Worm (Caenorhabditis elegans) whole organism, mixed stage, embryonic: ENCODE measurements around the gene math-34.
"Not testable (repeated sequence)": the region's sequence is repeated elsewhere in the genome, so short reads cannot be mapped to it uniquely, and the experiment has no call there.

Source experiments
- M03D4.4 ChIP-seq: sonication (generic microtip); optimal IDR thresholded peaks from 2 replicates; lab custom pipeline; 2017; ENCODE audit warnings: mild to moderate bottlenecking, missing genetic modification characterization, missing compliant biosample characterization
- bed-3 ChIP-seq: fragments of 200-800 bp; sonication (Bioruptor generic); optimal IDR thresholded peaks from 3 replicates; lab custom pipeline; 2018; ENCODE audit warnings: mild to moderate bottlenecking, missing genetic modification characterization, moderate library complexity, missing compliant biosample characterization
- blmp-1 ChIP-seq: fragments of 150-350 bp; optimal IDR thresholded peaks from 2 replicates; lab custom pipeline; 2014; ENCODE audit warnings: missing biosample characterization, missing genetic modification characterization
- ceh-83 ChIP-seq: fragments of 200-800 bp; sonication (Bioruptor generic); optimal IDR thresholded peaks from 2 replicates; lab custom pipeline; 2018; ENCODE audit warnings: mild to moderate bottlenecking, missing genetic modification characterization, missing compliant biosample characterization
- cnd-1 ChIP-seq: fragments of 200-800 bp; sonication (Bioruptor generic); optimal IDR thresholded peaks from 2 replicates; lab custom pipeline; 2018; ENCODE audit warnings: mild to moderate bottlenecking, missing genetic modification characterization, missing compliant biosample characterization
- drap-1 ChIP-seq: fragments of 200-800 bp; sonication (Bioruptor generic); optimal IDR thresholded peaks from 3 replicates; lab custom pipeline; 2018; ENCODE audit warnings: mild to moderate bottlenecking, missing genetic modification characterization, missing compliant biosample characterization
- elt-1 ChIP-seq: sonication (generic microtip); optimal IDR thresholded peaks from 2 replicates; lab custom pipeline; 2017; ENCODE audit warnings: missing genetic modification characterization, mild to moderate bottlenecking, missing compliant biosample characterization, antibody characterized with exemption, moderate library complexity, borderline replicate concordance; ENCODE audit not compliant: insufficient read depth
- elt-3 ChIP-seq: fragments of 150-350 bp; optimal IDR thresholded peaks from 2 replicates; lab custom pipeline; 2014; ENCODE audit warnings: missing biosample characterization, missing genetic modification characterization
- flh-1 ChIP-seq: fragments of 200-800 bp; sonication (Bioruptor generic); optimal IDR thresholded peaks from 2 replicates; lab custom pipeline; 2018; ENCODE audit warnings: mild to moderate bottlenecking, missing genetic modification characterization, moderate library complexity, missing compliant biosample characterization
- ham-2 ChIP-seq: fragments of 200-800 bp; sonication (Bioruptor generic); optimal IDR thresholded peaks from 2 replicates; lab custom pipeline; 2018; ENCODE audit warnings: mild to moderate bottlenecking, missing genetic modification characterization, missing compliant biosample characterization
- hlh-1 ChIP-seq: fragments of 150-350 bp; optimal IDR thresholded peaks from 2 replicates; lab custom pipeline; 2014; ENCODE audit warnings: missing biosample characterization, missing genetic modification reagents, missing genetic modification characterization
- lin-13 ChIP-seq: fragments of 150-350 bp; optimal IDR thresholded peaks from 2 replicates; lab custom pipeline; 2014; ENCODE audit warnings: missing biosample characterization, missing genetic modification characterization
- lin-32 ChIP-seq: fragments of 200-800 bp; sonication (Bioruptor generic); optimal IDR thresholded peaks from 2 replicates; lab custom pipeline; 2018; ENCODE audit warnings: mild to moderate bottlenecking, missing genetic modification characterization, missing compliant biosample characterization
- lsy-2 ChIP-seq: fragments of 150-350 bp; optimal IDR thresholded peaks from 2 replicates; lab custom pipeline; 2014; ENCODE audit warnings: missing biosample characterization, missing genetic modification characterization
- mab-5 ChIP-seq: fragments of 150-350 bp; optimal IDR thresholded peaks from 2 replicates; lab custom pipeline; 2014; ENCODE audit warnings: missing biosample characterization, missing genetic modification characterization
- mls-2 ChIP-seq: sonication (generic microtip); optimal IDR thresholded peaks from 2 replicates; lab custom pipeline; 2016; ENCODE audit warnings: mild to moderate bottlenecking, missing genetic modification characterization, moderate library complexity, missing compliant biosample characterization
- nhr-2 ChIP-seq: fragments of 150-350 bp; optimal IDR thresholded peaks from 2 replicates; lab custom pipeline; 2014; ENCODE audit warnings: missing biosample characterization, missing genetic modification characterization
- nhr-237 ChIP-seq: fragments of 150-350 bp; optimal IDR thresholded peaks from 2 replicates; lab custom pipeline; 2014; ENCODE audit warnings: missing biosample characterization, missing genetic modification characterization
- nhr-28 ChIP-seq: fragments of 150-350 bp; optimal IDR thresholded peaks from 2 replicates; lab custom pipeline; 2014; ENCODE audit warnings: missing biosample characterization, missing genetic modification characterization
- nhr-76 ChIP-seq: sonication (generic microtip); optimal IDR thresholded peaks from 2 replicates; lab custom pipeline; 2017; ENCODE audit warnings: missing biosample characterization, missing genetic modification characterization
- pha-4 ChIP-seq: fragments of 150-350 bp; optimal IDR thresholded peaks from 2 replicates; lab custom pipeline; 2018; ENCODE audit warnings: missing biosample characterization, missing genetic modification reagents, missing genetic modification characterization
- sem-2 ChIP-seq: fragments of 200-800 bp; sonication (Bioruptor generic); optimal IDR thresholded peaks from 2 replicates; lab custom pipeline; 2018; ENCODE audit warnings: mild to moderate bottlenecking, missing genetic modification characterization, missing compliant biosample characterization
- snpc-4 ChIP-seq: fragments of 150-350 bp; optimal IDR thresholded peaks from 2 replicates; lab custom pipeline; 2014; ENCODE audit warnings: missing biosample characterization, missing genetic modification characterization
- tbx-8 ChIP-seq: fragments of 200-800 bp; sonication (Bioruptor generic); optimal IDR thresholded peaks from 2 replicates; lab custom pipeline; 2018; ENCODE audit warnings: mild to moderate bottlenecking, missing genetic modification characterization, moderate library complexity, missing compliant biosample characterization
- unc-39 ChIP-seq: fragments of 150-350 bp; optimal IDR thresholded peaks from 2 replicates; lab custom pipeline; 2014; ENCODE audit warnings: missing biosample characterization, missing genetic modification characterization
- unc-62 ChIP-seq: fragments of 150-350 bp; optimal IDR thresholded peaks from 2 replicates; lab custom pipeline; 2014; ENCODE audit warnings: missing biosample characterization, missing genetic modification reagents, missing genetic modification characterization
- zip-8 ChIP-seq: fragments of 150-350 bp; optimal IDR thresholded peaks from 2 replicates; lab custom pipeline; 2014; ENCODE audit warnings: missing biosample characterization, missing genetic modification characterization
- ztf-11 ChIP-seq: fragments of 150-350 bp; optimal IDR thresholded peaks from 2 replicates; lab custom pipeline; 2014; ENCODE audit warnings: missing biosample characterization, missing genetic modification characterization

The math-34 gene

DNA sequence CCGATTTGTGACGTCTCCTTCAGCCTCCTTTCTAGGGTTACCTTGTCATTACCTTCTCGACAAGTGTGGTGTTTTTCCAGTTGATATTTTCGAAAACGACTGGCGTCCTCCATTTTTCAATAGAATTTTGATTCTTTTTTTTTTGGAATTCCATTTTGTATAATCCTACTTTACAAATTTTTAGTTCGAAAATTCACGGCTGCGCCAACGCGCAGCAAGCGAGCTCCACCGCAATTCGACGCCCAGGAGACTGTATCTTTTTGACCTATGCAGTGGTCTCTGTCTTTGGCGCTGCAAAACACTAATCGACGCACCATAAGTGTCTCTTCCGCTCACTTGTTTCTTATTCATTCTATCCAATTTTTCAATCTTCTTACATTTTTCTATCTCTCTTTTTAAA, 37.5 kb upstream of the math-34 start, which contains the start of gene fbxc-42:
Gene fbxc-42, plus strand, starts transcription at position 301 of the 400 bp plus-strand sequence.
- TF ChIP-seq drap-1, result no peak
- no peak for TF ChIP-seq unc-39 (tag; lab: Kevin White, UChicago)
- TF ChIP-seq flh-1 (GFP tag; lab: Kevin White, UChicago), result no peak
- no peak for TF ChIP-seq M03D4.4 (tag; lab: Kevin White, UChicago)
- TF ChIP-seq tbx-8 (GFP tag; lab: Kevin White, UChicago), result no peak
- TF ChIP-seq pha-4 (tag; lab: Kevin White, UChicago), result no peak
- TF ChIP-seq bed-3 (GFP tag; lab: Kevin White, UChicago), result no peak

DNA sequence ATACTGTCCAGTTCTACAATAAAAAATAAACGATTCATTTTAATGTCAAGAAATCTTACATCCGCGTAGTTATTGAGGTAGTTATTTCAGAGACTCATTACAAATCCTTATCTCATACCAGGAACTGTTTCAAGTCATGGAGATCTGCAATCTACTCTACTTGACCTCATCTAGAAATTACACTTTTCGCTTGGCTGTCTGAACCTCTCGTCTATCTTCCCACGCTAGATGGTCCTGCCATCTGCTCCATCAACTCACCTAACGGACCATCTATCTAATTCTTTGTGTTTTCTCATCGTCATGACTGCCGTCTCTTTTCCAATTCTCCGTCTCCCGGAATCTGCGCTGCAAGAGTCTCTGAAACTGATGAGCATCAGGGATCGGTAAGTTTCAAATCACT, 34.5 kb upstream of the math-34 start, which contains the start of gene F45D11.7:
Gene F45D11.7, plus strand, starts transcription at position 301 of the 400 bp plus-strand sequence.
- not testable (repeated sequence) for TF ChIP-seq drap-1; pha-4 (tag; lab: Kevin White, UChicago); lsy-2 (tag; lab: Kevin White, UChicago)

DNA sequence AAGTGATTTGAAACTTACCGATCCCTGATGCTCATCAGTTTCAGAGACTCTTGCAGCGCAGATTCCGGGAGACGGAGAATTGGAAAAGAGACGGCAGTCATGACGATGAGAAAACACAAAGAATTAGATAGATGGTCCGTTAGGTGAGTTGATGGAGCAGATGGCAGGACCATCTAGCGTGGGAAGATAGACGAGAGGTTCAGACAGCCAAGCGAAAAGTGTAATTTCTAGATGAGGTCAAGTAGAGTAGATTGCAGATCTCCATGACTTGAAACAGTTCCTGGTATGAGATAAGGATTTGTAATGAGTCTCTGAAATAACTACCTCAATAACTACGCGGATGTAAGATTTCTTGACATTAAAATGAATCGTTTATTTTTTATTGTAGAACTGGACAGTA, 32.7 kb upstream of the math-34 start, which contains the start of gene F45D11.11:
Gene F45D11.11, minus strand, starts transcription at position 101 of the 400 bp plus-strand sequence.
- not testable (repeated sequence) for TF ChIP-seq zip-8 (tag; lab: Kevin White, UChicago); elt-1; lin-13 (tag; lab: Kevin White, UChicago)

DNA sequence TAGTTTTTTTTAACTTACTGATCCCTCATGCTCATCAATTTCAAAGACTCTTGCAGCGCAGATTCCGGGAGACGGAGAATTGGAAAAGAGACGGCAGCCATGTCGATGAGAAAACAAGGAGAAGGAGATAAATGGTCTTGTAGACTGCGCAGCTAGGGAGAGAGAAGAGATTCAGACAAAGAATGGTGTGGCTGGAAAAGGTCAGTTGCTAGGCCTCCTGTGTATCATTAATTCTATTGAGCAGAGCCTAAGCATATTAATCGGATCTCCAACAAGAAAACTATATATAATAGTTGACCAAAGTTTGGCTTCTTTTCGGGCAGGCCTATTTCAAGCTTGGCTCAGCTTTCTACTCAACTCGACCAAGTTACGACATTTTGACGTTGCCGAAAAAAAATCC, 29.3 kb upstream of the math-34 start, which contains the start of gene fbxb-29:
Gene fbxb-29, minus strand, starts transcription at position 101 of the 400 bp plus-strand sequence.
- TF ChIP-seq hlh-1 (tag; lab: Kevin White, UChicago) (no peak), mab-5 (no peak), ceh-83 (GFP tag; lab: Kevin White, UChicago) (no peak), unc-62 (GFP tag; lab: Kevin White, UChicago) (no peak), nhr-2 (tag; lab: Kevin White, UChicago) (no peak), M03D4.4 (tag; lab: Kevin White, UChicago) (no peak), bed-3 (GFP tag; lab: Kevin White, UChicago) (no peak), flh-1 (GFP tag; lab: Kevin White, UChicago) (no peak), ztf-11 (tag; lab: Kevin White, UChicago) (no peak), zip-8 (tag; lab: Kevin White, UChicago) (no peak), lin-32 (GFP tag; lab: Kevin White, UChicago) (no peak), pha-4 (tag; lab: Kevin White, UChicago) (no peak), sem-2 (GFP tag; lab: Kevin White, UChicago) (no peak), nhr-76 (tag; lab: Kevin White, UChicago) (no peak), blmp-1 (no peak), mls-2 (tag; lab: Kevin White, UChicago) (no peak)
- TF ChIP-seq, all 35 proteins: peak for 0

DNA sequence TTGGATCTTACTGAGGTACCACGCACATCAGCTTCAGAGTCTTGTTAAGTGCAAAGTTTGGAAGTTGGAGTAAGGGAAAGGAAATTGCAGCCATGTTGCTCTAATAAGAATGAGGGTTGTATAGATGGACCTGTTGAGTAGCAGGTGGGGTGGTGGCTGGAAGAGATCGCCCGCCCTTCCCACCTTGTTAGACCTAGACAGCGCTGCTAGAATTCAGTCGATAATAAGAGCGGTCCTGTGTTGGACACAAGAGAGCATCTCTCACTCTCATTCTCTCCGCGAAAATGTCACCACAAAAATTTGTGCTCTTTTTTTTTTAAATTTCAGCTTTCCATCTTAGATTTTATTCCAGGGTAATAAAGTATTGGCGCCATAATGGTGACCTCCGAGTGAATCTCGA, 27.4 kb upstream of the math-34 start, which contains the start of the genes fbxb-30 and F45D11.5:
Gene fbxb-30, minus strand, starts transcription at position 101 of the 400 bp plus-strand sequence.
Gene F45D11.5, plus strand, starts transcription at position 352 of the 400 bp plus-strand sequence.
- TF ChIP-seq lin-13 (tag; lab: Kevin White, UChicago) (no peak), lin-32 (GFP tag; lab: Kevin White, UChicago) (no peak), elt-3 (tag; lab: Kevin White, UChicago) (no peak), cnd-1 (tag; lab: Kevin White, UChicago) (no peak), lsy-2 (tag; lab: Kevin White, UChicago) (no peak), ztf-11 (tag; lab: Kevin White, UChicago) (no peak), flh-1 (GFP tag; lab: Kevin White, UChicago) (no peak), M03D4.4 (tag; lab: Kevin White, UChicago) (no peak), mls-2 (tag; lab: Kevin White, UChicago) (no peak), nhr-237 (no peak), nhr-2 (tag; lab: Kevin White, UChicago) (no peak), mab-5 (no peak), unc-39 (tag; lab: Kevin White, UChicago) (no peak), snpc-4 (tag; lab: Kevin White, UChicago) (no peak), nhr-76 (tag; lab: Kevin White, UChicago) (no peak), nhr-28 (tag; lab: Kevin White, UChicago) (no peak), unc-62 (GFP tag; lab: Kevin White, UChicago) (no peak)

DNA sequence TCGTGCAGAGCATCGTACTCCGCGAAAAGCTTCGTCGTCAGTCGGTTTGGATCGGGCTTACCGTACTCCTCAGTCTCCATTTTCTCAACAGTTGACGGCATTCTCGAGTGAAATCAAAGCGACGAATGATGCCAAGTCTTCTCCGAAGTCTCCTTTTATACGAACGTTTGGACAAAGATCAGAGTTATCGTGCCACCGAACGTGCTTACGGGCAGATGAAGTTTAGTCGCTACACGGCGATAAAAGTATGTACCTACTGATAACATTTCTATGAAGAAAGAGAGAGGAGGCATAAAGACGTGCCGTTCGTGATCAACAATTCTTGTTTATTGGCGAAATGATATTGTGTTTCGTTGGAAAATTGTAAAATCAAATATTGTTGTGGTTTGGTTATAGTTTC, 22.4 kb upstream of the math-34 start, which contains the start of gene F45D11.14:
Gene F45D11.14, minus strand, starts transcription at position 101 of the 400 bp plus-strand sequence.
- TF ChIP-seq ham-2 (GFP tag; lab: Kevin White, UChicago); blmp-1; nhr-237: not testable (repeated sequence)
